Fruit fly (Drosophila melanogaster) whole organism, embryonic: ENCODE measurements around the gene CG12728.
A peak's percentile ranks its signal among the peaks of the same experiment; 100 is the strongest.

Experiments
- CG10321 ChIP-seq: fragments of 200-800 bp; sonication (Bioruptor generic); IDR thresholded peaks from 2 replicates; pipeline ENCODE4 v1.3.6; 2022; ENCODE audit warnings: missing biosample characterization, missing genetic modification characterization
- CG11085 ChIP-seq: fragments of 200-800 bp; sonication (Bioruptor generic); IDR thresholded peaks from 2 replicates; pipeline ENCODE4 v1.3.6; 2022; ENCODE audit warnings: missing biosample characterization, missing genetic modification characterization
- CG11723 ChIP-seq: fragments of 200-800 bp; sonication (Bioruptor generic); optimal IDR thresholded peaks from 2 replicates; lab custom pipeline; 2017; ENCODE audit warnings: missing biosample characterization, mild to moderate bottlenecking, missing genetic modification characterization
- CG18262 ChIP-seq: fragments of 200-800 bp; optimal IDR thresholded peaks from 3 replicates; lab custom pipeline; 2019; ENCODE audit warnings: missing biosample characterization, mild to moderate bottlenecking, missing genetic modification characterization, moderate library complexity
- CG7271 ChIP-seq: fragments of 200-800 bp; sonication (Bioruptor generic); optimal IDR thresholded peaks from 2 replicates; lab custom pipeline; 2018; ENCODE audit warnings: missing biosample characterization, mild to moderate bottlenecking, missing genetic modification characterization, moderate library complexity
- CG9876 ChIP-seq: fragments of 200-800 bp; sonication (Bioruptor generic); optimal IDR thresholded peaks from 2 replicates; lab custom pipeline; 2016; ENCODE audit warnings: missing biosample characterization, missing genetic modification characterization
- CkIIα-i1 ChIP-seq: fragments of 200-800 bp; sonication (Bioruptor generic); IDR thresholded peaks from 2 replicates; pipeline ENCODE4 v1.3.6; 2022; ENCODE audit warnings: missing biosample characterization, missing genetic modification characterization
- D19B ChIP-seq: fragments of 200-800 bp; sonication (Bioruptor generic); optimal IDR thresholded peaks from 2 replicates; lab custom pipeline; 2017; ENCODE audit warnings: missing biosample characterization, mild to moderate bottlenecking, missing genetic modification characterization
- Lpt ChIP-seq: fragments of >200 bp; optimal IDR thresholded peaks from 2 replicates; lab custom pipeline; 2018; ENCODE audit warnings: missing biosample characterization, missing genetic modification characterization
- NK7.1 ChIP-seq: fragments of 200-800 bp; sonication (Bioruptor generic); optimal IDR thresholded peaks from 3 replicates; lab custom pipeline; 2016; ENCODE audit warnings: missing biosample characterization, missing genetic modification characterization
- pum ChIP-seq: fragments of 200-800 bp; sonication (Bioruptor generic); optimal IDR thresholded peaks from 2 replicates; lab custom pipeline; 2016; ENCODE audit warnings: missing biosample characterization, missing genetic modification characterization
- sc ChIP-seq, 3 experiments: fragments of >200 bp in 2 of 3; fragments of 200-800 bp in 1 of 3; sonication (Bioruptor generic) in 1 of 3; optimal IDR thresholded peaks; 2 replicates in 2 of 3; 3 replicates in 1 of 3; lab custom pipeline; 2017; ENCODE audit warnings: mild to moderate bottlenecking in 1 of 3, missing biosample characterization in 1 of 3, missing genetic modification characterization in 1 of 3, missing genetic modification reagents in 1 of 3

- TF ChIP-seq sc (optimal IDR thresholded peaks at IDR 0.05; lab: Kevin White, UChicago) (no peak), sc (GFP tag; optimal IDR thresholded peaks at IDR 0.05; lab: Kevin White, UChicago) (no peak), pum (GFP tag; lab: Kevin White, UChicago) (no peak), CG18262 (peak; percentile 35), CG9876 (GFP tag; lab: Kevin White, UChicago) (no peak), CG11723 (GFP tag; lab: Kevin White, UChicago) (no peak), D19B (GFP tag; lab: Kevin White, UChicago) (no peak), CG11085 (GFP tag; lab: Robert Waterston, UW) (no peak), CkIIα-i1 (GFP tag; lab: Robert Waterston, UW) (no peak), NK7.1 (GFP tag; lab: Kevin White, UChicago) (no peak), CG10321 (0 out of 2 replicates have a peak, but pooled peaks have one; percentile 13), CG7271 (tag; lab: Kevin White, UChicago) (no peak), Lpt (GFP tag; lab: Kevin White, UChicago) (no peak)
These were observed 31.1 kb downstream of the CG12728 start for dm6 chrX:5973389-5974025.
